Worm (Caenorhabditis elegans) whole organism, L3 larva: ENCODE data around the gene B0454.8.
"Not testable (repeated sequence)": the region's sequence is repeated elsewhere in the genome, so short reads cannot be mapped to it uniquely, and the experiment has no call there.

ENCODE experiments used
- elt-3 ChIP-seq, 3 experiments: fragments of 150-350 bp in 1 of 3; sonication (generic microtip) in 2 of 3; optimal IDR thresholded peaks; 2 replicates in 2 of 3; 4 replicates in 1 of 3; lab custom pipeline; 2014 to 2017; ENCODE audit warnings: missing biosample characterization in 3 of 3, missing genetic modification characterization in 3 of 3
- fos-1 ChIP-seq: fragments of 150-350 bp; optimal IDR thresholded peaks from 2 replicates; lab custom pipeline; 2014; ENCODE audit warnings: missing biosample characterization, missing genetic modification characterization

ce11 chrII:3032480-3032879, 10.8 kb downstream of the B0454.8 start, which contains the start of gene B0454.6:
- not testable (repeated sequence) for TF ChIP-seq elt-3 (tag; optimal IDR thresholded peaks at IDR 0.05; lab: Kevin White, UChicago); fos-1 (tag; lab: Kevin White, UChicago)
